Worm (Caenorhabditis elegans): ENCODE results near the gene C18H7.12.

- TF ChIP-seq nhr-77 (tag; optimal IDR thresholded peaks at IDR 0.05): no peak
- TF ChIP-seq fos-1 (tag; optimal IDR thresholded peaks at IDR 0.05): no peak
- no peak for TF ChIP-seq unc-39 (tag; optimal IDR thresholded peaks at IDR 0.05)
- no peak for TF ChIP-seq lin-39 (tag; optimal IDR thresholded peaks at IDR 0.05)
- TF ChIP-seq nhr-237 (tag; optimal IDR thresholded peaks at IDR 0.05): no peak
- TF ChIP-seq nhr-23 (tag; optimal IDR thresholded peaks at IDR 0.05): no peak
- TF ChIP-seq nhr-11 (tag; optimal IDR thresholded peaks at IDR 0.05): no peak
- TF ChIP-seq ZK546.5 (tag; optimal IDR thresholded peaks at IDR 0.05): no peak
- TF ChIP-seq ama-1 (optimal IDR thresholded peaks at IDR 0.05): no peak
- TF ChIP-seq ztf-4 (tag; optimal IDR thresholded peaks at IDR 0.05): no peak
- no peak for TF ChIP-seq pha-4 (tag; optimal IDR thresholded peaks at IDR 0.05)
- no peak for TF ChIP-seq nhr-12 (tag; optimal IDR thresholded peaks at IDR 0.05)
- no peak for TF ChIP-seq ztf-11 (tag; optimal IDR thresholded peaks at IDR 0.05)
Observed at ce11 chrIV:615244-615643, 27.6 kb upstream of the C18H7.12 start, which contains the start of gene C18H7.1.

Data from whole organism, L3 larva.